Fruit fly (Drosophila melanogaster) whole organism, embryonic: ENCODE measurements around the gene D12.
A peak's percentile ranks its signal among the peaks of the same experiment; 100 is the strongest.

ENCODE experiments used
- Ada2b ChIP-seq: fragments of 200-800 bp; sonication (Bioruptor generic); IDR thresholded peaks from 2 replicates; pipeline ENCODE4 v1.3.6; 2022; ENCODE audit warnings: missing biosample characterization, missing genetic modification characterization
- Asciz ChIP-seq: fragments of 200-800 bp; sonication (Bioruptor generic); optimal IDR thresholded peaks from 2 replicates; lab custom pipeline; 2017; ENCODE audit warnings: missing biosample characterization, mild to moderate bottlenecking, missing genetic modification characterization, missing genetic modification reagents
- Awh ChIP-seq: fragments of 200-800 bp; sonication (Bioruptor generic); IDR thresholded peaks from 2 replicates; pipeline ENCODE4, ENCODE4 v1.3.6; 2022; ENCODE audit warnings: missing biosample characterization, missing genetic modification characterization
- Bgb ChIP-seq: fragments of 200-800 bp; sonication (Bioruptor generic); IDR thresholded peaks from 2 replicates; pipeline ENCODE4 v1.3.6; 2022; ENCODE audit warnings: missing biosample characterization, missing genetic modification characterization; ENCODE audit not compliant: partially characterized antibody
- BtbVII ChIP-seq: fragments of 200-800 bp; sonication (Bioruptor generic); optimal IDR thresholded peaks from 3 replicates; lab custom pipeline; 2017; ENCODE audit warnings: missing biosample characterization, mild to moderate bottlenecking, missing genetic modification characterization
- CG10959 ChIP-seq: fragments of 200-800 bp; sonication (Bioruptor generic); IDR thresholded peaks from 2 replicates; pipeline ENCODE4 v1.3.6; 2022; ENCODE audit warnings: missing biosample characterization, missing genetic modification characterization
- CG10979 ChIP-seq: fragments of 200-800 bp; sonication (Bioruptor generic); optimal IDR thresholded peaks from 2 replicates; lab custom pipeline; 2018; ENCODE audit warnings: missing biosample characterization, mild to moderate bottlenecking, missing genetic modification characterization, moderate library complexity
- CG12219 ChIP-seq: fragments of 200-800 bp; sonication (Bioruptor generic); optimal IDR thresholded peaks from 3 replicates; lab custom pipeline; 2018; ENCODE audit warnings: missing biosample characterization, mild to moderate bottlenecking, missing genetic modification characterization
- CG12769 ChIP-seq: fragments of 200-800 bp; sonication (Bioruptor generic); optimal IDR thresholded peaks from 2 replicates; lab custom pipeline; 2019; ENCODE audit warnings: missing biosample characterization, mild to moderate bottlenecking, missing genetic modification characterization, moderate library complexity
- CG13123 ChIP-seq: fragments of 200-800 bp; sonication (Bioruptor generic); optimal IDR thresholded peaks from 2 replicates; lab custom pipeline; 2016; ENCODE audit warnings: missing biosample characterization, missing genetic modification characterization
- CG15601 ChIP-seq: fragments of 200-800 bp; sonication (Bioruptor generic); optimal IDR thresholded peaks from 3 replicates; lab custom pipeline; 2019; ENCODE audit warnings: missing biosample characterization, mild to moderate bottlenecking, missing genetic modification characterization, moderate library complexity
- CG17186 ChIP-seq: fragments of 200-800 bp; sonication (Bioruptor generic); optimal IDR thresholded peaks from 3 replicates; lab custom pipeline; 2017; ENCODE audit warnings: missing biosample characterization, missing genetic modification reagents, missing genetic modification characterization
- CG17612 ChIP-seq: fragments of 200-800 bp; sonication (Bioruptor generic); IDR thresholded peaks from 2 replicates; pipeline ENCODE4 v1.3.6; 2022; ENCODE audit warnings: missing biosample characterization, missing genetic modification characterization
- CG2116 ChIP-seq: fragments of 200-800 bp; sonication (Bioruptor generic); optimal IDR thresholded peaks from 3 replicates; lab custom pipeline; 2018; ENCODE audit warnings: missing biosample characterization, mild to moderate bottlenecking, missing genetic modification characterization
- CG2712 ChIP-seq: fragments of 200-800 bp; optimal IDR thresholded peaks from 3 replicates; lab custom pipeline; 2019; ENCODE audit warnings: missing biosample characterization, mild to moderate bottlenecking, missing genetic modification characterization, moderate library complexity
- CG2875 ChIP-seq: fragments of 200-800 bp; sonication (Bioruptor generic); optimal IDR thresholded peaks from 2 replicates; lab custom pipeline; 2017; ENCODE audit warnings: missing biosample characterization, mild to moderate bottlenecking, missing genetic modification characterization, missing genetic modification reagents
- CG30020 ChIP-seq: fragments of 200-800 bp; optimal IDR thresholded peaks from 2 replicates; lab custom pipeline; 2019; ENCODE audit warnings: missing biosample characterization, mild to moderate bottlenecking, missing genetic modification characterization, moderate library complexity
- CG30403 ChIP-seq: fragments of 200-800 bp; sonication (Bioruptor generic); optimal IDR thresholded peaks from 3 replicates; lab custom pipeline; 2016; ENCODE audit warnings: missing biosample characterization, missing genetic modification characterization
- CG31388 ChIP-seq: fragments of 200-800 bp; sonication (Bioruptor generic); optimal IDR thresholded peaks from 2 replicates; lab custom pipeline; 2016; ENCODE audit warnings: missing biosample characterization, missing genetic modification characterization
- CG33213 ChIP-seq: fragments of 200-800 bp; sonication (Bioruptor generic); optimal IDR thresholded peaks from 3 replicates; lab custom pipeline; 2016; ENCODE audit warnings: missing biosample characterization, missing genetic modification characterization
- CG4854 ChIP-seq: fragments of 200-800 bp; sonication (Bioruptor generic); optimal IDR thresholded peaks from 2 replicates; lab custom pipeline; 2016; ENCODE audit warnings: missing biosample characterization, missing genetic modification characterization, inconsistent platforms
- CG8765 ChIP-seq: fragments of 200-800 bp; sonication (Bioruptor generic); IDR thresholded peaks from 2 replicates; pipeline ENCODE4 v1.3.6; 2022; ENCODE audit warnings: missing biosample characterization, missing genetic modification characterization
- Chrac-16 ChIP-seq: fragments of 200-800 bp; sonication (Bioruptor generic); optimal IDR thresholded peaks from 3 replicates; lab custom pipeline; 2016; ENCODE audit warnings: missing biosample characterization, missing genetic modification characterization
- CkIIα-i1 ChIP-seq: fragments of 200-800 bp; sonication (Bioruptor generic); IDR thresholded peaks from 2 replicates; pipeline ENCODE4 v1.3.6; 2022; ENCODE audit warnings: missing biosample characterization, missing genetic modification characterization
- HLH3B ChIP-seq: fragments of 200-800 bp; sonication (Bioruptor generic); IDR thresholded peaks from 2 replicates; pipeline ENCODE4 v1.3.6; 2022; ENCODE audit warnings: missing biosample characterization, missing genetic modification characterization
- HLH4C ChIP-seq: fragments of 200-800 bp; sonication (Bioruptor generic); IDR thresholded peaks from 3 replicates; pipeline ENCODE4 v1.3.6; 2022; ENCODE audit warnings: missing biosample characterization, missing genetic modification characterization; ENCODE audit not compliant: partially characterized antibody
- HmgZ ChIP-seq: fragments of 200-800 bp; sonication (Bioruptor generic); optimal IDR thresholded peaks from 2 replicates; lab custom pipeline; 2018; ENCODE audit warnings: missing biosample characterization, mild to moderate bottlenecking, missing genetic modification characterization
- Hmx ChIP-seq: fragments of 200-800 bp; sonication (Bioruptor generic); optimal IDR thresholded peaks from 2 replicates; lab custom pipeline; 2016; ENCODE audit warnings: missing biosample characterization, missing genetic modification characterization
- Hr51 ChIP-seq, 2 experiments: fragments of 200-800 bp; sonication (Bioruptor generic); optimal IDR thresholded peaks; 2 replicates in 1 of 2; 3 replicates in 1 of 2; lab custom pipeline; 2016 to 2018; ENCODE audit warnings: missing biosample characterization in 2 of 2, missing genetic modification characterization in 2 of 2, mild to moderate bottlenecking in 1 of 2, moderate library complexity in 1 of 2
- MESR4 ChIP-seq: fragments of 200-800 bp; sonication (Bioruptor generic); optimal IDR thresholded peaks from 2 replicates; lab custom pipeline; 2018; ENCODE audit warnings: missing biosample characterization, mild to moderate bottlenecking, missing genetic modification characterization, moderate library complexity
- NK7.1 ChIP-seq: fragments of 200-800 bp; sonication (Bioruptor generic); optimal IDR thresholded peaks from 3 replicates; lab custom pipeline; 2016; ENCODE audit warnings: missing biosample characterization, missing genetic modification characterization
- Sin3A ChIP-seq: fragments of >200 bp; optimal IDR thresholded peaks from 2 replicates; lab custom pipeline; 2018
- Sox102F ChIP-seq: fragments of 200-800 bp; sonication (Bioruptor generic); optimal IDR thresholded peaks from 2 replicates; lab custom pipeline; 2018; ENCODE audit warnings: missing biosample characterization, mild to moderate bottlenecking, missing genetic modification characterization, moderate library complexity
- Spps ChIP-seq: fragments of 200-800 bp; sonication (Bioruptor generic); optimal IDR thresholded peaks from 2 replicates; lab custom pipeline; 2018; ENCODE audit warnings: missing biosample characterization, mild to moderate bottlenecking, missing genetic modification characterization
- Ssrp ChIP-seq: fragments of 200-800 bp; sonication (Bioruptor generic); optimal IDR thresholded peaks from 2 replicates; lab custom pipeline; 2018; ENCODE audit warnings: missing biosample characterization, mild to moderate bottlenecking, missing genetic modification characterization, moderate library complexity
- Tbp ChIP-seq: fragments of >200 bp; optimal IDR thresholded peaks from 2 replicates; lab custom pipeline; 2018; ENCODE audit warnings: missing biosample characterization, missing genetic modification characterization
- ab ChIP-seq: fragments of 200-800 bp; sonication (Bioruptor generic); optimal IDR thresholded peaks from 2 replicates; lab custom pipeline; 2016; ENCODE audit warnings: missing biosample characterization, missing genetic modification characterization
- ac ChIP-seq: fragments of 200-800 bp; sonication (Bioruptor generic); optimal IDR thresholded peaks from 3 replicates; lab custom pipeline; 2017; ENCODE audit warnings: missing biosample characterization, mild to moderate bottlenecking, missing genetic modification characterization
- ase ChIP-seq: fragments of 200-800 bp; sonication (Bioruptor generic); IDR thresholded peaks from 3 replicates; pipeline ENCODE4 v1.3.6; 2022; ENCODE audit warnings: missing biosample characterization, missing genetic modification characterization
- bbx ChIP-seq: fragments of 200-800 bp; sonication (Bioruptor generic); IDR thresholded peaks from 2 replicates; pipeline ENCODE4 v1.3.6; 2022; ENCODE audit warnings: missing biosample characterization, missing genetic modification characterization; ENCODE audit not compliant: partially characterized antibody
- crc ChIP-seq: fragments of 200-800 bp; sonication (Bioruptor generic); optimal IDR thresholded peaks from 2 replicates; lab custom pipeline; 2016; ENCODE audit warnings: missing biosample characterization, missing genetic modification characterization
- fu2 ChIP-seq: fragments of 200-800 bp; sonication (Bioruptor generic); optimal IDR thresholded peaks from 2 replicates; lab custom pipeline; 2016; ENCODE audit warnings: missing biosample characterization, missing genetic modification characterization
- gcm2 ChIP-seq: fragments of 200-800 bp; sonication (Bioruptor generic); optimal IDR thresholded peaks from 2 replicates; lab custom pipeline; 2016; ENCODE audit warnings: missing biosample characterization, missing genetic modification characterization
- gt ChIP-seq: fragments of 200-800 bp; sonication (Bioruptor generic); IDR thresholded peaks from 2 replicates; pipeline ENCODE4 v1.3.6; 2022; ENCODE audit warnings: missing biosample characterization, missing genetic modification characterization
- kah ChIP-seq: fragments of 200-800 bp; sonication (Bioruptor generic); optimal IDR thresholded peaks from 2 replicates; lab custom pipeline; 2018; ENCODE audit warnings: missing biosample characterization, mild to moderate bottlenecking, missing genetic modification characterization
- pzg ChIP-seq: fragments of 200-800 bp; sonication (Bioruptor generic); optimal IDR thresholded peaks from 3 replicates; lab custom pipeline; 2018; ENCODE audit warnings: missing biosample characterization, mild to moderate bottlenecking, missing genetic modification characterization, moderate library complexity
- rib ChIP-seq: fragments of 200-800 bp; sonication (Bioruptor generic); IDR thresholded peaks from 2 replicates; pipeline ENCODE4 v1.3.6; 2022; ENCODE audit warnings: missing biosample characterization, missing genetic modification characterization
- toy ChIP-seq: fragments of 200-800 bp; sonication (Bioruptor generic); IDR thresholded peaks from 2 replicates; pipeline ENCODE4 v1.3.6; 2022; ENCODE audit warnings: missing biosample characterization, missing genetic modification characterization
- trh ChIP-seq: fragments of 200-800 bp; sonication (Bioruptor generic); optimal IDR thresholded peaks from 2 replicates; lab custom pipeline; 2016; ENCODE audit warnings: missing biosample characterization, missing genetic modification characterization
- unpg ChIP-seq: fragments of 200-800 bp; sonication (Bioruptor generic); optimal IDR thresholded peaks from 3 replicates; lab custom pipeline; 2018; ENCODE audit warnings: missing biosample characterization, mild to moderate bottlenecking, missing genetic modification characterization, moderate library complexity
- wek ChIP-seq: fragments of 200-800 bp; sonication (Bioruptor generic); optimal IDR thresholded peaks from 3 replicates; lab custom pipeline; 2018; ENCODE audit warnings: missing biosample characterization, mild to moderate bottlenecking, missing genetic modification characterization, moderate library complexity
- zen2 ChIP-seq: fragments of 200-800 bp; sonication (Bioruptor generic); IDR thresholded peaks from 3 replicates; pipeline ENCODE4 v1.3.6; 2022; ENCODE audit warnings: missing biosample characterization, missing genetic modification characterization; ENCODE audit not compliant: partially characterized antibody

D12 gene

dm6 chr2L:8477971-8478370 is 40.8 kb upstream of the D12 start (continued):
- TF ChIP-seq gt (GFP tag; lab: Robert Waterston, UW), result no peak
- peak; percentile 46 for TF ChIP-seq CG33213 (GFP tag; lab: Kevin White, UChicago)
- TF ChIP-seq CG8765 (GFP tag; lab: Robert Waterston, UW), result no peak
- TF ChIP-seq Hmx (GFP tag; lab: Kevin White, UChicago), result no peak
- no peak for TF ChIP-seq Sin3A (lab: Kevin White, UChicago)
- no peak for TF ChIP-seq ab (GFP tag; lab: Kevin White, UChicago)
- no peak for TF ChIP-seq CG31388 (GFP tag; lab: Kevin White, UChicago)
- no peak for TF ChIP-seq rib (GFP tag; lab: Robert Waterston, UW)
- no peak for TF ChIP-seq CG17186 (GFP tag; lab: Kevin White, UChicago)
- TF ChIP-seq Ssrp (tag; lab: Kevin White, UChicago), result no peak
- TF ChIP-seq Asciz (GFP tag; lab: Kevin White, UChicago), result no peak
- no peak for TF ChIP-seq Ada2b (GFP tag; lab: Robert Waterston, UW)
- no peak for TF ChIP-seq toy (GFP tag; lab: Robert Waterston, UW)
- TF ChIP-seq CG15601 (tag; lab: Kevin White, UChicago), result peak; percentile 20
- TF ChIP-seq CG2712 (tag; lab: Kevin White, UChicago), result peak; percentile 28
- TF ChIP-seq ac (GFP tag; lab: Kevin White, UChicago), result no peak
- no peak for TF ChIP-seq NK7.1 (GFP tag; lab: Kevin White, UChicago)
- no peak for TF ChIP-seq Hr51 (GFP tag; optimal IDR thresholded peaks at IDR 0.05; lab: Kevin White, UChicago)
- TF ChIP-seq CG12769 (tag; lab: Kevin White, UChicago), result no peak
- TF ChIP-seq fu2 (GFP tag; lab: Kevin White, UChicago), result no peak
- TF ChIP-seq HLH4C (GFP tag; lab: Robert Waterston, UW), result peak; percentile 49; the same call in 1 of the 3 replicates
- no peak for TF ChIP-seq CG30020 (tag; lab: Kevin White, UChicago)
- no peak for TF ChIP-seq Awh (GFP tag; lab: Robert Waterston, UW)
- TF ChIP-seq trh (GFP tag; lab: Kevin White, UChicago), result no peak
- TF ChIP-seq bbx (GFP tag; lab: Robert Waterston, UW), result peak; percentile 52; the same call in 1 of the 2 replicates
- TF ChIP-seq CG2116, result peak; percentile 53
- peak; percentile 62 for TF ChIP-seq pzg (GFP tag; lab: Kevin White, UChicago)
- no peak for TF ChIP-seq unpg
- TF ChIP-seq wek (GFP tag; lab: Kevin White, UChicago), result no peak
- TF ChIP-seq HmgZ (tag; lab: Kevin White, UChicago), result peak; percentile 51
- TF ChIP-seq ase (GFP tag; lab: Robert Waterston, UW), result no peak
- no peak for TF ChIP-seq BtbVII (GFP tag; lab: Kevin White, UChicago)
- no peak for TF ChIP-seq kah (GFP tag; lab: Kevin White, UChicago)
- no peak for TF ChIP-seq CG10979 (tag; lab: Kevin White, UChicago)
- no peak for TF ChIP-seq CG10959 (GFP tag; lab: Robert Waterston, UW)
- TF ChIP-seq Chrac-16 (GFP tag; lab: Kevin White, UChicago), result no peak
- TF ChIP-seq crc (GFP tag; lab: Kevin White, UChicago), result no peak
- TF ChIP-seq Spps (tag; lab: Kevin White, UChicago), result no peak
- no peak for TF ChIP-seq CkIIα-i1
- no peak for TF ChIP-seq CG13123 (GFP tag; lab: Kevin White, UChicago)
- TF ChIP-seq MESR4 (GFP tag; lab: Kevin White, UChicago), result no peak
- TF ChIP-seq Tbp, result no peak
- no peak for TF ChIP-seq HLH3B (GFP tag; lab: Robert Waterston, UW)
- no peak for TF ChIP-seq zen2 (GFP tag; lab: Robert Waterston, UW)
- TF ChIP-seq CG2875 (GFP tag; lab: Kevin White, UChicago), result no peak
- peak; percentile 56; the same call in 1 of the 2 replicates for TF ChIP-seq Bgb
- no peak for TF ChIP-seq gcm2
- TF ChIP-seq CG17612 (GFP tag; lab: Robert Waterston, UW), result no peak
- no peak for TF ChIP-seq CG30403 (GFP tag; lab: Kevin White, UChicago)
- TF ChIP-seq Sox102F (GFP tag; lab: Kevin White, UChicago), result peak; percentile 68
- no peak for TF ChIP-seq CG12219 (GFP tag; lab: Kevin White, UChicago)
- no peak for TF ChIP-seq CG4854
